Fruit fly (Drosophila melanogaster): ENCODE data around the gene JMJD7.

JMJD7 gene

DNA sequence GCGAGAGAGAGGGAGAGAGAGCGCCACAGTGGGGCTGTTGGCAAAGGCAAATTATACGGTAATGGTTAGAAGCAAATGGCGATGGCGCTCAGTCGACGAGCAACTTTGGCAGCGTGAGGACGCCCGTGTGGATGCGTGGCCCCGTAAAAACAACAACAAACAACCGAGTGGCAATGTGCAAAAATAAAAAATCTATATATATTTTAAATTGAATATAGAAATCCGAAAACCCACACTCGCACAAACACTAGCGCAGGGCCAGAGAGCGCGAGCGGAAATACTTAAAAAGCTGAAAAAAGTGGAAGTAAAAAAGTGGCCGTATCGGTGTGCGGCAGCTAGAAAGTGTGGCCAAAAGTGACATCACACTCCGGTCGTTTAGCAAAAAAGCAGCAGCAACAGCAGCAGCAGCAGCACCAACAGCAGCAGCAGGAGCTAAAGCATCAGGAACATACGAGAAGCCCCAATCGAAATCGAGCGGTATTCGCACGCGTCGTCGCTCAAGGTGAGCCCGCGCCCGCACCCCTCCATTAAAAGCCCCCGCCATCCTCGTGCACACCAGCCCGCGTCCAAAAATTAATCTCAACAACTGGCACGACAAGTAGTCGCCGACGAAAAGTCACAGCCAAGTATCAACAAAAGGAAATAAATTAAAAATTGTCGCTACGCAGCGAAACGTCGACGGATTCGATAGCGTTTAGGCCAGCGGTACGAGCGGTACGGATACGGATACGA lies 27.5 kb upstream of the JMJD7 start, which contains the start of gene stv (continued):
- TF ChIP-seq E2f1 (GFP tag; IDR thresholded peaks at IDR 0.05) (no peak), Med (GFP tag) (peak; percentile 49), nau (GFP tag; optimal IDR thresholded peaks at IDR 0.05) (no peak), Meics (GFP tag; optimal IDR thresholded peaks at IDR 0.05) (no peak), CG31365 (tag; optimal IDR thresholded peaks at IDR 0.05) (no peak), Bdp1 (GFP tag; optimal IDR thresholded peaks at IDR 0.05) (no peak), Dip2 (GFP tag; IDR thresholded peaks at IDR 0.05) (no peak), mirr (GFP tag; optimal IDR thresholded peaks at IDR 0.05) (peak; percentile 11), CG9727 (GFP tag; optimal IDR thresholded peaks at IDR 0.05) (no peak), Scr (GFP tag; IDR thresholded peaks at IDR 0.05; ENCODE audit: partially characterized antibody) (peak; percentile 25; the same call in 1 of the 2 replicates), sd (tag; optimal IDR thresholded peaks at IDR 0.05) (no peak), vvl (GFP tag; IDR thresholded peaks at IDR 0.05) (no peak), Dek (tag; optimal IDR thresholded peaks at IDR 0.05) (peak; percentile 34), gsb-n (tag; optimal IDR thresholded peaks at IDR 0.05) (no peak), CG30431 (GFP tag; optimal IDR thresholded peaks at IDR 0.05) (no peak), HmgD (GFP tag; optimal IDR thresholded peaks at IDR 0.05) (no peak), CG34376 (GFP tag; optimal IDR thresholded peaks at IDR 0.05) (peak; percentile 10), CHES-1-like (GFP tag; optimal IDR thresholded peaks at IDR 0.05) (no peak), Gug (GFP tag; IDR thresholded peaks at IDR 0.05) (peak; percentile 28; the same call in 1 of the 4 replicates), oc (tag; optimal IDR thresholded peaks at IDR 0.05) (no peak), CG16863 (GFP tag; optimal IDR thresholded peaks at IDR 0.05) (no peak), Myb (GFP tag; optimal IDR thresholded peaks at IDR 0.05) (no peak), lola (GFP tag; optimal IDR thresholded peaks at IDR 0.05) (no peak), rib (GFP tag; IDR thresholded peaks at IDR 0.05) (peak; percentile 27; the same call in 1 of the 2 replicates), Awh (GFP tag; IDR thresholded peaks at IDR 0.05) (no peak), cas (GFP tag; IDR thresholded peaks at IDR 0.05) (no peak), CG13775 (GFP tag; optimal IDR thresholded peaks at IDR 0.05) (no peak), CG10543 (GFP tag; optimal IDR thresholded peaks at IDR 0.05) (peak; percentile 57), Rfx (GFP tag; IDR thresholded peaks at IDR 0.05) (peak; percentile 45; the same call in 1 of the 2 replicates), CG18599 (GFP tag; optimal IDR thresholded peaks at IDR 0.05) (peak; percentile 39), slbo (GFP tag; IDR thresholded peaks at IDR 0.05) (peak; percentile 38; the same call in 1 of the 2 replicates), Gsc (GFP tag; IDR thresholded peaks at IDR 0.05) (no peak), CG13894 (tag; optimal IDR thresholded peaks at IDR 0.05) (peak; percentile 26), Hmx (GFP tag; optimal IDR thresholded peaks at IDR 0.05) (no peak), MESR4 (GFP tag; optimal IDR thresholded peaks at IDR 0.05) (no peak), CG6689 (GFP tag; IDR thresholded peaks at IDR 0.05) (no peak), Xbp1 (GFP tag; optimal IDR thresholded peaks at IDR 0.05) (no peak), lbe (GFP tag; optimal IDR thresholded peaks at IDR 0.05) (no peak), inv (GFP tag; IDR thresholded peaks at IDR 0.05; ENCODE audit: partially characterized antibody) (peak; percentile 6; the same call in 1 of the 2 replicates), CG10431 (GFP tag; optimal IDR thresholded peaks at IDR 0.05) (peak; percentile 8), CG11456 (GFP tag; IDR thresholded peaks at IDR 0.05) (peak; percentile 37; the same call in 2 of the 3 replicates)

Measured in whole organism, embryonic.